Worm (Caenorhabditis elegans): Measurements from ENCODE around the gene ced-6.

DNA sequence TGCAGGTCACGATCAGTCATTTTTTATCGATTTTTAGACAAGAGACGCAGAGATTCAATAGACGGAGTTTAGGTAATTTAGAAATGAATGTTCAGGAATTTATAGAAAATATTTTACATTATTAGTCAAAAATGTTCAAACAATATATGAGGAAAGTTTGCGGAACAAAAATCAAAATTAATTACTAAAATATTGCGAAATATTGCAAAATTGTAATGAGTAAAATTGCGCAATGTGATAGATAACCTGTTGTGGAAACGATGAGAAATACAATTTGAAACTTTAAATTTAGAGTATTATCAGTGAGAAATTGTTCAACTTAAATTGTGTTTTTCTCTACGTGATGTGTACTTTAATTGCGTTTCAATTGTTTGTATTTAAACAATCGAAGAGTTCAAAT lies 14.5 kb upstream of the ced-6 start, which contains the start of gene F56D2.5:
- no peak for TF ChIP-seq mep-1 (tag; optimal IDR thresholded peaks at IDR 0.05)
- TF ChIP-seq pqm-1 (tag; optimal IDR thresholded peaks at IDR 0.05), result no peak
- no peak for TF ChIP-seq R02D3.7 (tag; optimal IDR thresholded peaks at IDR 0.05)
- TF ChIP-seq nhr-28 (tag; optimal IDR thresholded peaks at IDR 0.05), result no peak
- TF ChIP-seq nhr-76 (tag; optimal IDR thresholded peaks at IDR 0.05), result no peak
- TF ChIP-seq Y5F2A.4 (GFP tag; optimal IDR thresholded peaks at IDR 0.05), result no peak
- no peak for TF ChIP-seq ztf-11 (tag; optimal IDR thresholded peaks at IDR 0.05)
- TF ChIP-seq zfp-2 (tag; optimal IDR thresholded peaks at IDR 0.05), result no peak
- TF ChIP-seq duxl-1 (tag; optimal IDR thresholded peaks at IDR 0.05; ENCODE audit: poor library complexity), result no peak

All from whole organism, L4 larva.